Worm (Caenorhabditis elegans) whole organism, L1 larva: ENCODE results near the gene C46E10.3.

ENCODE experiments used
- C04F5.9 ChIP-seq: sonication (generic microtip); optimal IDR thresholded peaks from 2 replicates; lab custom pipeline; 2016; ENCODE audit warnings: missing genetic modification characterization, missing compliant biosample characterization
- C16A3.4 ChIP-seq: fragments of 150-350 bp; optimal IDR thresholded peaks from 2 replicates; lab custom pipeline; 2014; ENCODE audit warnings: missing biosample characterization, missing genetic modification characterization
- C34B4.2 ChIP-seq: sonication (generic microtip); optimal IDR thresholded peaks from 2 replicates; lab custom pipeline; 2017; ENCODE audit warnings: mild to moderate bottlenecking, missing genetic modification characterization, missing compliant biosample characterization
- F16B12.6 ChIP-seq: fragments of 150-350 bp; optimal IDR thresholded peaks from 2 replicates; lab custom pipeline; 2014; ENCODE audit warnings: missing biosample characterization, missing genetic modification characterization
- Y116A8C.19 ChIP-seq: sonication (generic microtip); optimal IDR thresholded peaks from 2 replicates; lab custom pipeline; 2016; ENCODE audit warnings: missing compliant biosample characterization, missing genetic modification characterization, borderline replicate concordance
- aha-1 ChIP-seq: fragments of 150-350 bp; optimal IDR thresholded peaks from 2 replicates; lab custom pipeline; 2014; ENCODE audit warnings: missing biosample characterization, missing genetic modification characterization
- ama-1 ChIP-seq: fragments of 150-350 bp; optimal IDR thresholded peaks from 2 replicates; lab custom pipeline; 2014
- ceh-63 ChIP-seq: fragments of 200-800 bp; sonication (Bioruptor generic); optimal IDR thresholded peaks from 2 replicates; lab custom pipeline; 2018; ENCODE audit warnings: mild to moderate bottlenecking, missing genetic modification characterization, missing compliant biosample characterization
- ceh-82 ChIP-seq, 3 experiments: fragments of 150-350 bp in 1 of 3; sonication (generic microtip) in 2 of 3; optimal IDR thresholded peaks; 2 replicates each; lab custom pipeline; 2014 to 2017; ENCODE audit warnings: missing biosample characterization in 3 of 3, missing genetic modification characterization in 3 of 3
- ceh-90 ChIP-seq: sonication (generic microtip); optimal IDR thresholded peaks from 2 replicates; lab custom pipeline; 2016; ENCODE audit warnings: missing genetic modification characterization, missing compliant biosample characterization
- ces-1 ChIP-seq: fragments of 150-350 bp; optimal IDR thresholded peaks from 2 replicates; lab custom pipeline; 2014; ENCODE audit warnings: missing biosample characterization, missing genetic modification reagents, missing genetic modification characterization
- dsc-1 ChIP-seq: sonication (generic microtip); optimal IDR thresholded peaks from 2 replicates; lab custom pipeline; 2016; ENCODE audit warnings: mild to moderate bottlenecking, missing genetic modification characterization, missing compliant biosample characterization
- efl-1 ChIP-seq, 4 experiments: fragments of 150-350 bp; optimal IDR thresholded peaks in 3 of 4; peaks in 1 of 4; 1 replicate in 1 of 4; 2 replicates in 3 of 4; lab custom pipeline; 2014; ENCODE audit warnings: missing biosample characterization in 2 of 4, missing genetic modification characterization in 2 of 4, missing genetic modification reagents in 2 of 4
- egl-27 ChIP-seq, 2 experiments: fragments of 150-350 bp in 1 of 2; sonication (generic microtip); optimal IDR thresholded peaks; 3 replicates each; lab custom pipeline; 2017 to 2018; ENCODE audit warnings: missing biosample characterization in 2 of 2, missing genetic modification characterization in 2 of 2, missing genetic modification reagents in 2 of 2
- elt-2 ChIP-seq: sonication (generic microtip); optimal IDR thresholded peaks from 2 replicates; lab custom pipeline; 2016; ENCODE audit warnings: missing genetic modification characterization, mild to moderate bottlenecking, inconsistent platforms, missing compliant biosample characterization, missing genetic modification reagents
- elt-3 ChIP-seq, 6 experiments: fragments of 150-350 bp in 1 of 6; sonication (generic microtip); optimal IDR thresholded peaks; 2 replicates each; lab custom pipeline; 2017 to 2018; ENCODE audit warnings: missing biosample characterization in 6 of 6, missing genetic modification characterization in 6 of 6, inconsistent platforms in 1 of 6
- fkh-8 ChIP-seq: sonication (generic microtip); optimal IDR thresholded peaks from 2 replicates; lab custom pipeline; 2016; ENCODE audit warnings: mild to moderate bottlenecking, missing genetic modification characterization, missing compliant biosample characterization
- hpl-2 ChIP-seq: fragments of 150-350 bp; optimal IDR thresholded peaks from 2 replicates; lab custom pipeline; 2014; ENCODE audit warnings: missing biosample characterization, missing genetic modification reagents, missing genetic modification characterization
- jun-1 ChIP-seq: fragments of 150-350 bp; optimal IDR thresholded peaks from 2 replicates; lab custom pipeline; 2014; ENCODE audit warnings: missing biosample characterization, missing genetic modification reagents, missing genetic modification characterization
- lin-14 ChIP-seq: fragments of 200-800 bp; sonication (Bioruptor generic); optimal IDR thresholded peaks from 2 replicates; lab custom pipeline; 2018; ENCODE audit warnings: mild to moderate bottlenecking, missing genetic modification characterization, moderate library complexity, missing compliant biosample characterization
- lin-15B ChIP-seq: fragments of 150-350 bp; sonication (generic microtip); optimal IDR thresholded peaks from 3 replicates; lab custom pipeline; 2014; ENCODE audit warnings: missing biosample characterization, missing genetic modification characterization
- lin-35 ChIP-seq, 2 experiments: fragments of 150-350 bp; optimal IDR thresholded peaks; 2 replicates each; lab custom pipeline; 2014; ENCODE audit warnings: missing biosample characterization in 2 of 2, missing genetic modification characterization in 2 of 2, missing genetic modification reagents in 2 of 2
- lin-39 ChIP-seq: fragments of 150-350 bp; optimal IDR thresholded peaks from 2 replicates; lab custom pipeline; 2014; ENCODE audit warnings: missing biosample characterization, missing genetic modification reagents, missing genetic modification characterization
- lir-3 ChIP-seq: sonication (generic microtip); optimal IDR thresholded peaks from 2 replicates; lab custom pipeline; 2016; ENCODE audit warnings: mild to moderate bottlenecking, missing genetic modification characterization, moderate library complexity, missing compliant biosample characterization; ENCODE audit not compliant: poor library complexity
- mef-2 ChIP-seq: fragments of 150-350 bp; optimal IDR thresholded peaks from 2 replicates; lab custom pipeline; 2014; ENCODE audit warnings: missing biosample characterization, missing genetic modification characterization
- mep-1 ChIP-seq: fragments of 150-350 bp; optimal IDR thresholded peaks from 2 replicates; lab custom pipeline; 2014; ENCODE audit warnings: missing biosample characterization, missing genetic modification characterization
- nhr-11 ChIP-seq: fragments of 150-350 bp; optimal IDR thresholded peaks from 2 replicates; lab custom pipeline; 2014; ENCODE audit warnings: missing biosample characterization, missing genetic modification characterization
- nhr-28 ChIP-seq: fragments of 150-350 bp; optimal IDR thresholded peaks from 2 replicates; lab custom pipeline; 2014; ENCODE audit warnings: missing biosample characterization, missing genetic modification characterization
- nhr-71 ChIP-seq: sonication (generic microtip); optimal IDR thresholded peaks from 2 replicates; lab custom pipeline; 2016; ENCODE audit warnings: mild to moderate bottlenecking, missing genetic modification characterization, moderate library complexity, missing compliant biosample characterization
- nhr-76 ChIP-seq: sonication (generic microtip); optimal IDR thresholded peaks from 2 replicates; lab custom pipeline; 2017; ENCODE audit warnings: missing biosample characterization, missing genetic modification characterization
- nhr-85 ChIP-seq: sonication (generic microtip); peaks from one replicate; lab custom pipeline; 2016; ENCODE audit warnings: missing genetic modification characterization, inconsistent platforms, missing compliant biosample characterization
- pag-3 ChIP-seq: sonication (generic microtip); optimal IDR thresholded peaks from 2 replicates; lab custom pipeline; 2017; ENCODE audit warnings: missing genetic modification characterization, mild to moderate bottlenecking, missing compliant biosample characterization, antibody characterized with exemption, borderline replicate concordance; ENCODE audit not compliant: insufficient read depth
- pax-3 ChIP-seq: fragments of 200-800 bp; sonication (Bioruptor generic); optimal IDR thresholded peaks from 2 replicates; lab custom pipeline; 2018; ENCODE audit warnings: mild to moderate bottlenecking, missing genetic modification characterization, moderate library complexity, missing compliant biosample characterization
- pqm-1 ChIP-seq: sonication (generic microtip); optimal IDR thresholded peaks from 3 replicates; lab custom pipeline; 2017; ENCODE audit warnings: missing biosample characterization, missing genetic modification characterization
- rnt-1 ChIP-seq: sonication (generic microtip); optimal IDR thresholded peaks from 2 replicates; lab custom pipeline; 2016; ENCODE audit warnings: mild to moderate bottlenecking, missing genetic modification characterization, moderate library complexity, missing compliant biosample characterization
- skn-1 ChIP-seq: fragments of 150-350 bp; optimal IDR thresholded peaks from 2 replicates; lab custom pipeline; 2014; ENCODE audit warnings: missing biosample characterization, missing genetic modification characterization
- snpc-4 ChIP-seq: fragments of 150-350 bp; optimal IDR thresholded peaks from 2 replicates; lab custom pipeline; 2014; ENCODE audit warnings: missing biosample characterization, missing genetic modification characterization
- snu-23 ChIP-seq: sonication (generic microtip); optimal IDR thresholded peaks from 2 replicates; lab custom pipeline; 2016; ENCODE audit warnings: missing genetic modification characterization, missing compliant biosample characterization
- sptf-1 ChIP-seq: fragments of 150-350 bp; optimal IDR thresholded peaks from 2 replicates; lab custom pipeline; 2014; ENCODE audit warnings: missing biosample characterization, missing genetic modification characterization
- swsn-7 ChIP-seq: sonication (generic microtip); optimal IDR thresholded peaks from 2 replicates; lab custom pipeline; 2016; ENCODE audit warnings: missing genetic modification characterization, missing compliant biosample characterization
- tbx-2 ChIP-seq: sonication (generic microtip); optimal IDR thresholded peaks from 2 replicates; lab custom pipeline; 2016; ENCODE audit warnings: missing genetic modification characterization, missing compliant biosample characterization
- tlp-1 ChIP-seq: fragments of 150-350 bp; optimal IDR thresholded peaks from 2 replicates; lab custom pipeline; 2014; ENCODE audit warnings: missing biosample characterization, missing genetic modification characterization
- unc-62 ChIP-seq: fragments of 150-350 bp; optimal IDR thresholded peaks from 2 replicates; lab custom pipeline; 2014; ENCODE audit warnings: missing biosample characterization, missing genetic modification reagents, missing genetic modification characterization
- unc-86 ChIP-seq: sonication (generic microtip); optimal IDR thresholded peaks from 2 replicates; lab custom pipeline; 2016; ENCODE audit warnings: missing genetic modification characterization, missing compliant biosample characterization
- unc-98 ChIP-seq: fragments of 200-800 bp; sonication (Bioruptor generic); IDR thresholded peaks from 2 replicates; pipeline ENCODE4 v1.3.6; 2022; ENCODE audit warnings: missing genetic modification characterization, missing compliant biosample characterization
- vab-15 ChIP-seq: sonication (generic microtip); optimal IDR thresholded peaks from 2 replicates; lab custom pipeline; 2017; ENCODE audit warnings: missing genotype, mild to moderate bottlenecking, missing genetic modification characterization, missing compliant biosample characterization
- zip-4 ChIP-seq: fragments of 200-800 bp; sonication (Bioruptor generic); optimal IDR thresholded peaks from 2 replicates; lab custom pipeline; 2018; ENCODE audit warnings: mild to moderate bottlenecking, missing genetic modification characterization, moderate library complexity, missing compliant biosample characterization

The C46E10.3 gene

ce11 chrII:3682770-3683234 lies 38.3 kb upstream of the C46E10.3 start, which contains the start of gene F19B10.1 (continued):
- TF ChIP-seq lin-35 (GFP tag; optimal IDR thresholded peaks at IDR 0.05; lab: Kevin White, UChicago) = peak; percentile 88 to 98
- peak; percentile 15 for TF ChIP-seq unc-86 (tag; lab: Kevin White, UChicago)
- no peak for TF ChIP-seq unc-98 (GFP tag; lab: Robert Waterston, UW)
- TF ChIP-seq ceh-90 (tag; lab: Kevin White, UChicago) = no peak
- no peak for TF ChIP-seq ces-1 (GFP tag; lab: Kevin White, UChicago)
- TF ChIP-seq nhr-28 (tag; lab: Kevin White, UChicago) = no peak
- TF ChIP-seq nhr-11 (tag; lab: Kevin White, UChicago) = no peak
- TF ChIP-seq C16A3.4 (tag; lab: Kevin White, UChicago) = peak; percentile 86
- TF ChIP-seq dsc-1 = peak; percentile 60
- TF ChIP-seq mep-1 = peak; percentile 93
- no peak for TF ChIP-seq egl-27 (tag; optimal IDR thresholded peaks at IDR 0.05; lab: Kevin White, UChicago)
- no peak for TF ChIP-seq tlp-1 (tag; lab: Kevin White, UChicago)
- TF ChIP-seq nhr-71 (tag; lab: Kevin White, UChicago) = peak; percentile 85
- TF ChIP-seq ceh-82 (tag; optimal IDR thresholded peaks at IDR 0.05; lab: Kevin White, UChicago) = peak in 1 of 3 experiments; percentile 55
- peak; percentile 20 for TF ChIP-seq pag-3 (tag; lab: Kevin White, UChicago)
- peak; percentile 73 for TF ChIP-seq tbx-2 (tag; lab: Kevin White, UChicago)
- TF ChIP-seq C34B4.2 (tag; lab: Kevin White, UChicago) = no peak
- peak; percentile 91 for TF ChIP-seq nhr-85
- TF ChIP-seq lin-15B (tag; lab: Kevin White, UChicago) = peak; percentile 52
- peak; percentile 65 for TF ChIP-seq swsn-7 (tag; lab: Kevin White, UChicago)
- peak; percentile 77 for TF ChIP-seq rnt-1 (tag; lab: Kevin White, UChicago)
- peak; percentile 68 for TF ChIP-seq snpc-4 (tag; lab: Kevin White, UChicago)
- TF ChIP-seq aha-1 (tag; lab: Kevin White, UChicago) = no peak
- TF ChIP-seq lir-3 (tag; lab: Kevin White, UChicago) = peak; percentile 68
- no peak for TF ChIP-seq mef-2 (tag; lab: Kevin White, UChicago)
- TF ChIP-seq skn-1 = peak; percentile 67
- no peak for TF ChIP-seq fkh-8 (tag; lab: Kevin White, UChicago)
- no peak for TF ChIP-seq pax-3 (tag; lab: Kevin White, UChicago)
- no peak for TF ChIP-seq hpl-2 (GFP tag; lab: Kevin White, UChicago)
- TF ChIP-seq jun-1 = peak; percentile 11
- TF ChIP-seq unc-62 (GFP tag; lab: Kevin White, UChicago) = no peak
- TF ChIP-seq F16B12.6 (tag; lab: Kevin White, UChicago) = peak; percentile 97
- peak; percentile 60 for TF ChIP-seq C04F5.9 (tag; lab: Kevin White, UChicago)
- TF ChIP-seq ama-1 (lab: Kevin White, UChicago) = no peak
- peak; percentile 73 for TF ChIP-seq lin-39 (tag; lab: Kevin White, UChicago)
- peak; percentile 50 for TF ChIP-seq elt-2
- TF ChIP-seq efl-1 (optimal IDR thresholded peaks at IDR 0.05; lab: Kevin White, UChicago) = peak; percentile 74 to 94
- peak; percentile 93 to 99 for TF ChIP-seq efl-1 (GFP tag; optimal IDR thresholded peaks at IDR 0.05 in 1 of 2; lab: Kevin White, UChicago)
- TF ChIP-seq snu-23 (GFP tag; lab: Kevin White, UChicago) = peak; percentile 90
- no peak for TF ChIP-seq nhr-76 (tag; lab: Kevin White, UChicago)
- peak in 3 of 6 experiments; percentile 62 to 95 (median 85) for TF ChIP-seq elt-3 (tag; optimal IDR thresholded peaks at IDR 0.05; lab: Kevin White, UChicago)
- TF ChIP-seq Y116A8C.19 (tag; lab: Kevin White, UChicago) = no peak
- no peak for TF ChIP-seq sptf-1 (tag; lab: Kevin White, UChicago)
- no peak for TF ChIP-seq ceh-63 (GFP tag; lab: Kevin White, UChicago)
- TF ChIP-seq pqm-1 (tag; lab: Kevin White, UChicago) = no peak
- TF ChIP-seq lin-14 (GFP tag; lab: Kevin White, UChicago) = peak; percentile 86
- TF ChIP-seq vab-15 (tag; lab: Kevin White, UChicago) = peak; percentile 49
- peak; percentile 6 for TF ChIP-seq zip-4 (GFP tag; lab: Kevin White, UChicago)
